Worm (Caenorhabditis elegans): ENCODE results near the gene rpc-11.

DNA sequence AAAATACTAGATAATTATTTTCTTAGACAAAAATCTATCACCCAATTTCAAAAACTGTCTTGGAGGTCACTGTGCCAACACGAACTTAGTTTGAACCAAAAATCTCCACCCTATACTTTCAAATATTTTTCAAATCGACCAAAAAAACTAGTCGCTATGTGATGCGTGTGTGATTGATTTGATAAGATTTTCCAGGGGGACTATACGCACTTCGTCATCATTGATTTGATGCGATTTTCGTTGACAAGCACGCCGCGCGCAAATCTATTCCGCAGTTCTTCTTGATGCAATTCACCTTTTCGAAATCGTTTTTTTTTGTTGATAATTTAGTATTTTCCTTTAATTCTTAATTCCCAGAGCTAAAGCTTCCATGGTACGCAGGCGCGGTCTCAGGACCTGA is 43.6 kb upstream of the rpc-11 start:
- no peak for TF ChIP-seq tbx-37 (GFP tag; conservative IDR thresholded peaks at IDR 0.05)
- no peak for TF ChIP-seq tra-4 (tag; optimal IDR thresholded peaks at IDR 0.05)
- no peak for TF ChIP-seq hnd-1 (tag; optimal IDR thresholded peaks at IDR 0.05)
- no peak for TF ChIP-seq scrt-1 (GFP tag; IDR thresholded peaks at IDR 0.05)
- no peak for TF ChIP-seq flt-1 (GFP tag; IDR thresholded peaks at IDR 0.05)
- no peak for TF ChIP-seq aly-1 (tag; optimal IDR thresholded peaks at IDR 0.05)
- no peak for TF ChIP-seq hmbx-1 (tag; optimal IDR thresholded peaks at IDR 0.05)
- TF ChIP-seq ama-1 (optimal IDR thresholded peaks at IDR 0.05) = no peak
- no peak for TF ChIP-seq tbx-11 (GFP tag; IDR thresholded peaks at IDR 0.05)
- TF ChIP-seq sea-1 (GFP tag; conservative IDR thresholded peaks at IDR 0.05) = no peak
- no peak for TF ChIP-seq pes-1 (GFP tag; IDR thresholded peaks at IDR 0.05)
- TF ChIP-seq ceh-36 (tag; optimal IDR thresholded peaks at IDR 0.05) = no peak
- TF ChIP-seq F13C5.2 (tag; optimal IDR thresholded peaks at IDR 0.05) = no peak
- no peak for TF ChIP-seq B0310.2 (tag; optimal IDR thresholded peaks at IDR 0.05)

Data from whole organism, early embryonic.